Worm (Caenorhabditis elegans) whole organism, L2 larva: ENCODE measurements around the gene R03D7.2.
"Not testable (repeated sequence)": the region's sequence is repeated elsewhere in the genome, so short reads cannot be mapped to it uniquely, and the experiment has no call there.

ENCODE experiments used
- nhr-21 ChIP-seq: fragments of 150-350 bp; optimal IDR thresholded peaks from 2 replicates; lab custom pipeline; 2014; ENCODE audit warnings: missing biosample characterization, missing genetic modification characterization
- snpc-4 ChIP-seq: fragments of 150-350 bp; optimal IDR thresholded peaks from 2 replicates; lab custom pipeline; 2014; ENCODE audit warnings: missing biosample characterization, missing genetic modification characterization

ce11 chrII:10904379-10904778 lies 30.6 kb downstream of the R03D7.2 start, which contains the start of gene sra-12:
- TF ChIP-seq snpc-4, nhr-21 (tag; lab: Kevin White, UChicago): not testable (repeated sequence)
